Worm (Caenorhabditis elegans) whole organism, L1 larva: Measurements from ENCODE around the gene T26E4.4.
"Not testable (repeated sequence)": the region's sequence is repeated elsewhere in the genome, so short reads cannot be mapped to it uniquely, and the experiment has no call there.

Experiments used
- blmp-1 ChIP-seq: fragments of 150-350 bp; optimal IDR thresholded peaks from 2 replicates; lab custom pipeline; 2014; ENCODE audit warnings: missing biosample characterization, missing genetic modification characterization
- zag-1 ChIP-seq: fragments of 150-350 bp; optimal IDR thresholded peaks from 2 replicates; lab custom pipeline; 2014; ENCODE audit warnings: missing biosample characterization, missing genetic modification characterization

DNA sequence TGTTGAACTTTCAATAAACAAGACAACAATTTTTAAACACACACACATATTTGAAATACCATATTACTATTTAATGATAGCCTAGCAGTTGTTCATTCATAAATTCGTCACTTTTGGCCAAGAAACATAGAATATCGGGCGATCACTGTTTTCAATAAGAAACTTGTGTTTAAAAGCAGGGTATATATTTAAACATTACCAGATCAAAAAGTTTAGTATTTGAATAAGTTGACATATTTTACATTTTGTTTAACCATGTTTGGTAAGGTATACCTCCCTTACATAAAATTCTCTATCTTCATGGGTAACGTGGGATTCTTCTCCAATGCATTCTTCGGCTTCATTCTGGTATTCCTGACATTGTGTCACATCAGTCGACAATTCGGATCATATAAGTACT, 37.6 kb downstream of the T26E4.4 start, which contains the start of gene str-8:
- not testable (repeated sequence) for TF ChIP-seq zag-1 (tag; lab: Kevin White, UChicago); blmp-1
